Fruit fly (Drosophila melanogaster): Measurements from ENCODE around the gene dsx-c73A.

DNA sequence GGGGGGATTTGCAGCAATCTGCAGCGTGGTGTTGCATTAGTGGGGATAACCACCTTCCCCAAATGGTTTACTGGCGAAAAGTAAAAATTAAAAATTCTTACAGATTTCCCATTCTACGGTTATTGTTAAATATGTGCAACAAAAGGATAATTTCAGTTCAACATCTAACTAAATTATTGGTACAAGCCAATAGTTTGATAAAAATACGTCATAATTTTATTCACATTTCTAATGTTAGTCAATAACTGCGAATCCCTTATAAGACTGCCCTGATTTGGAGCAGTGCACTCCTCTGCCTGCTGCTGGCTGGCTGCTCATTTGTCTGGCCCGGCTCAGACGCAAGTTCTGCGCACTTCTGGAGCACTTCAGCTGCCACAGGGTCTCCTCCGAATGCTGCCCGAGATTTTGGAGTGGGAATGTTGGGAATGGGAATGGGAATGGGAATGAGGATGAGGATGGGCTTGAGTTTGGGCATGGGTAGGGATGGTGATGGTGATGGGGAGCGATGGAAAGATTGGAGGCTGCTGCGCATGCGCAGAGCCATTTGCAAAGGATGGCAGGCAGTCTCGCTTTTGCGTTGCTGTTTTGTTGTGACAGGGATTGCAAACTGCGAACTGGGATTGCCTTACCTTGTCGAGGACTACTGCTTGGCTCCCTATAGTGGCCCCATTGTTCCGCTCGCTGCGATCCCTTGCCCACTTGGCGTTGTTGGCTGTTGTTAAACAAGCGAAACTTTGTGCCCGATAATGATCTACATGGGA is 38.2 kb upstream of the dsx-c73A start:
- TF ChIP-seq CG8478 (optimal IDR thresholded peaks at IDR 0.05), result no peak
- no peak for TF ChIP-seq CTCF (optimal IDR thresholded peaks at IDR 0.05)

Measured in S2 (cell line).